Worm (Caenorhabditis elegans): ENCODE measurements around the gene C15H9.3.

DNA sequence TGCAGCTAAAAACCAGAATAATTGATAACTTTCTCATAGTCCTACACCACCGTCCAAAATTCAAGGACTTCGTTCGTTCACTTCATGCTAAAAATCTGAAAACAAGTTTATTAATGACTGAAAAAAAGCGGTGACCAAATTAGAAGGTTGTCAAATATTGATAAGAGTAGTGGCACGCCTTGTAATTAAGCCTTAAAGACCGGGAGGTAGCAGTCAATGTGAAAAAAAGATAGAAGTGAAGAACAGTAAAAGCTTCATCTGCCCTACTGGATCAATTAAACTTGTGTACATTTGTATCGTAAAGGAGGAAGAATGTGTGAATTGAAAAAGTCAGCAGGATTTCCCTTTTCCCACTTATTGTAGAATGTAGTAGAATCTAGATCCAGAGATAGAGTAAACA is 34.8 kb downstream of the C15H9.3 start, which contains the start of gene tag-275:
- TF ChIP-seq nhr-12 (tag; optimal IDR thresholded peaks at IDR 0.05) (no peak), egl-27 (tag; optimal IDR thresholded peaks at IDR 0.05) (no peak), unc-62 (GFP tag; optimal IDR thresholded peaks at IDR 0.05) (no peak), nhr-237 (tag; optimal IDR thresholded peaks at IDR 0.05) (no peak), nhr-11 (tag; optimal IDR thresholded peaks at IDR 0.05) (no peak), aly-2 (tag; optimal IDR thresholded peaks at IDR 0.05) (no peak), ZK546.5 (tag; optimal IDR thresholded peaks at IDR 0.05) (no peak), nhr-77 (tag; optimal IDR thresholded peaks at IDR 0.05) (no peak), ama-1 (optimal IDR thresholded peaks at IDR 0.05) (no peak), dmd-4 (tag; optimal IDR thresholded peaks at IDR 0.05) (no peak), lin-39 (tag; optimal IDR thresholded peaks at IDR 0.05) (no peak)

Measured in whole organism, L2 larva.